Fruit fly (Drosophila melanogaster) whole organism, embryonic: ENCODE data around the gene Gcn5.
A peak's percentile ranks its signal among the peaks of the same experiment; 100 is the strongest.

ENCODE experiments used
- Ada2b ChIP-seq: fragments of 200-800 bp; sonication (Bioruptor generic); IDR thresholded peaks from 2 replicates; pipeline ENCODE4 v1.3.6; 2022; ENCODE audit warnings: missing biosample characterization, missing genetic modification characterization
- Asciz ChIP-seq: fragments of 200-800 bp; sonication (Bioruptor generic); optimal IDR thresholded peaks from 2 replicates; lab custom pipeline; 2017; ENCODE audit warnings: missing biosample characterization, mild to moderate bottlenecking, missing genetic modification characterization, missing genetic modification reagents
- CG14860 ChIP-seq: fragments of 200-800 bp; sonication (Bioruptor generic); IDR thresholded peaks from 3 replicates; pipeline ENCODE4 v1.3.6; 2022; ENCODE audit warnings: missing biosample characterization, missing genetic modification characterization; ENCODE audit not compliant: partially characterized antibody
- CG15269 ChIP-seq: fragments of 200-800 bp; sonication (Bioruptor generic); optimal IDR thresholded peaks from 2 replicates; lab custom pipeline; 2018; ENCODE audit warnings: missing biosample characterization, mild to moderate bottlenecking, missing genetic modification characterization, moderate library complexity
- CG1647 ChIP-seq: fragments of 200-800 bp; sonication (Bioruptor generic); optimal IDR thresholded peaks from 3 replicates; lab custom pipeline; 2016; ENCODE audit warnings: missing biosample characterization, missing genetic modification characterization
- CG16815 ChIP-seq: fragments of 200-800 bp; sonication (Bioruptor generic); optimal IDR thresholded peaks from 3 replicates; lab custom pipeline; 2017; ENCODE audit warnings: missing biosample characterization, mild to moderate bottlenecking, missing genetic modification characterization
- CG17829 ChIP-seq: fragments of 200-800 bp; optimal IDR thresholded peaks from 2 replicates; lab custom pipeline; 2019; ENCODE audit warnings: missing biosample characterization, mild to moderate bottlenecking, missing genetic modification characterization, moderate library complexity
- CG18011 ChIP-seq: fragments of 200-800 bp; sonication (Bioruptor generic); optimal IDR thresholded peaks from 2 replicates; lab custom pipeline; 2017; ENCODE audit warnings: missing biosample characterization, missing genetic modification characterization, mild to moderate bottlenecking, moderate library complexity, missing genotype
- CG18476 ChIP-seq: fragments of 200-800 bp; sonication (Bioruptor generic); optimal IDR thresholded peaks from 2 replicates; lab custom pipeline; 2016; ENCODE audit warnings: missing biosample characterization, mild to moderate bottlenecking, missing genetic modification characterization
- CG18619 ChIP-seq: fragments of 200-800 bp; sonication (Bioruptor generic); optimal IDR thresholded peaks from 3 replicates; lab custom pipeline; 2017; ENCODE audit warnings: missing biosample characterization, mild to moderate bottlenecking, missing genetic modification characterization
- CG2199 ChIP-seq: fragments of 200-800 bp; sonication (Bioruptor generic); IDR thresholded peaks from 3 replicates; pipeline ENCODE4 v1.3.6; 2022; ENCODE audit warnings: missing biosample characterization, missing genetic modification characterization
- CG2889 ChIP-seq: fragments of 200-800 bp; sonication (Bioruptor generic); IDR thresholded peaks from 3 replicates; pipeline ENCODE4 v1.3.6; 2022; ENCODE audit warnings: missing biosample characterization, missing genetic modification characterization
- CG3163 ChIP-seq: fragments of 200-800 bp; sonication (Bioruptor generic); optimal IDR thresholded peaks from 3 replicates; lab custom pipeline; 2016; ENCODE audit warnings: missing biosample characterization, missing genetic modification characterization
- CG32767 ChIP-seq: fragments of 200-800 bp; sonication (Bioruptor generic); IDR thresholded peaks from 2 replicates; pipeline ENCODE4 v1.3.6; 2022; ENCODE audit warnings: missing biosample characterization, missing genetic modification characterization
- CG34376 ChIP-seq: fragments of 200-800 bp; sonication (Bioruptor generic); optimal IDR thresholded peaks from 2 replicates; lab custom pipeline; 2018; ENCODE audit warnings: missing biosample characterization, mild to moderate bottlenecking, missing genetic modification characterization
- CG3847 ChIP-seq: fragments of 200-800 bp; sonication (Bioruptor generic); IDR thresholded peaks from 2 replicates; pipeline ENCODE4 v1.3.6; 2022; ENCODE audit warnings: missing biosample characterization, missing genetic modification characterization
- CG4707 ChIP-seq: fragments of 200-800 bp; sonication (Bioruptor generic); optimal IDR thresholded peaks from 2 replicates; lab custom pipeline; 2018; ENCODE audit warnings: missing biosample characterization, mild to moderate bottlenecking, missing genetic modification characterization, moderate library complexity
- CG6254 ChIP-seq: fragments of 200-800 bp; sonication (Bioruptor generic); optimal IDR thresholded peaks from 3 replicates; lab custom pipeline; 2017; ENCODE audit warnings: mild to moderate bottlenecking, missing biosample characterization, missing genetic modification reagents, missing genetic modification characterization
- CG6791 ChIP-seq: fragments of 200-800 bp; sonication (Bioruptor generic); IDR thresholded peaks from 3 replicates; pipeline ENCODE4 v1.3.6; 2022; ENCODE audit warnings: missing biosample characterization, missing genetic modification characterization; ENCODE audit not compliant: partially characterized antibody
- CG7963 ChIP-seq: fragments of 200-800 bp; sonication (Bioruptor generic); IDR thresholded peaks from 3 replicates; pipeline ENCODE4 v1.3.6; 2022; ENCODE audit warnings: missing biosample characterization, missing genetic modification characterization; ENCODE audit not compliant: partially characterized antibody
- CG8281 ChIP-seq: fragments of 200-800 bp; sonication (Bioruptor generic); optimal IDR thresholded peaks from 2 replicates; lab custom pipeline; 2018; ENCODE audit warnings: missing biosample characterization, mild to moderate bottlenecking, missing genetic modification characterization, moderate library complexity
- CG9817 ChIP-seq: fragments of 200-800 bp; sonication (Bioruptor generic); optimal IDR thresholded peaks from 2 replicates; lab custom pipeline; 2018; ENCODE audit warnings: missing biosample characterization, mild to moderate bottlenecking, missing genetic modification characterization, moderate library complexity
- HHEX ChIP-seq: fragments of 200-800 bp; sonication (Bioruptor generic); optimal IDR thresholded peaks from 3 replicates; lab custom pipeline; 2017; ENCODE audit warnings: missing biosample characterization, mild to moderate bottlenecking, missing genetic modification characterization, missing genetic modification reagents
- HLH3B ChIP-seq: fragments of 200-800 bp; sonication (Bioruptor generic); IDR thresholded peaks from 2 replicates; pipeline ENCODE4 v1.3.6; 2022; ENCODE audit warnings: missing biosample characterization, missing genetic modification characterization
- Hr78 ChIP-seq, 2 experiments: fragments of 200-800 bp in 1 of 2; fragments of >200 bp in 1 of 2; sonication (Bioruptor generic) in 1 of 2; optimal IDR thresholded peaks; 2 replicates each; lab custom pipeline; 2017 to 2019; ENCODE audit warnings: missing biosample characterization in 2 of 2, missing genetic modification characterization in 2 of 2, mild to moderate bottlenecking in 1 of 2, moderate library complexity in 1 of 2
- Lpt ChIP-seq: fragments of >200 bp; optimal IDR thresholded peaks from 2 replicates; lab custom pipeline; 2018; ENCODE audit warnings: missing biosample characterization, missing genetic modification characterization
- NC2β ChIP-seq: fragments of 200-800 bp; sonication (Bioruptor generic); optimal IDR thresholded peaks from 2 replicates; lab custom pipeline; 2016; ENCODE audit warnings: missing biosample characterization, missing genetic modification characterization
- NFAT ChIP-seq: fragments of 200-800 bp; sonication (Bioruptor generic); IDR thresholded peaks from 2 replicates; pipeline ENCODE4 v1.3.6; 2022; ENCODE audit warnings: missing biosample characterization, missing genetic modification characterization
- Sox100B ChIP-seq: fragments of 200-800 bp; sonication (Bioruptor generic); optimal IDR thresholded peaks from 3 replicates; lab custom pipeline; 2018; ENCODE audit warnings: missing biosample characterization, mild to moderate bottlenecking, missing genetic modification characterization
- Sox102F ChIP-seq: fragments of 200-800 bp; sonication (Bioruptor generic); optimal IDR thresholded peaks from 2 replicates; lab custom pipeline; 2018; ENCODE audit warnings: missing biosample characterization, mild to moderate bottlenecking, missing genetic modification characterization, moderate library complexity
- Ssrp ChIP-seq: fragments of 200-800 bp; sonication (Bioruptor generic); optimal IDR thresholded peaks from 2 replicates; lab custom pipeline; 2018; ENCODE audit warnings: missing biosample characterization, mild to moderate bottlenecking, missing genetic modification characterization, moderate library complexity
- ap ChIP-seq: fragments of 200-800 bp; sonication (Bioruptor generic); IDR thresholded peaks from 2 replicates; pipeline ENCODE4 v1.3.6; 2022; ENCODE audit warnings: missing biosample characterization, missing genetic modification characterization
- bigmax ChIP-seq: fragments of 200-800 bp; sonication (Bioruptor generic); optimal IDR thresholded peaks from 2 replicates; lab custom pipeline; 2018; ENCODE audit warnings: missing biosample characterization, mild to moderate bottlenecking, missing genetic modification characterization
- croc ChIP-seq: fragments of 200-800 bp; sonication (Bioruptor generic); conservative IDR thresholded peaks from 3 replicates; pipeline ENCODE4 v1.3.6; 2022; ENCODE audit warnings: missing biosample characterization, missing genetic modification characterization
- en ChIP-seq: fragments of 200-800 bp; sonication (Bioruptor generic); optimal IDR thresholded peaks from 2 replicates; lab custom pipeline; 2016; ENCODE audit warnings: missing biosample characterization, missing genetic modification characterization
- exex ChIP-seq: fragments of 200-800 bp; sonication (Bioruptor generic); optimal IDR thresholded peaks from 4 replicates; lab custom pipeline; 2018; ENCODE audit warnings: missing biosample characterization, mild to moderate bottlenecking, missing genetic modification characterization, moderate library complexity
- fd96Cb ChIP-seq: fragments of 200-800 bp; sonication (Bioruptor generic); optimal IDR thresholded peaks from 2 replicates; lab custom pipeline; 2018; ENCODE audit warnings: missing biosample characterization, mild to moderate bottlenecking, missing genetic modification characterization, moderate library complexity
- ham ChIP-seq: fragments of 200-800 bp; sonication (Bioruptor generic); IDR thresholded peaks from 2 replicates; pipeline ENCODE4 v1.3.6; 2022; ENCODE audit warnings: missing biosample characterization, missing genetic modification characterization
- hb ChIP-seq: fragments of 200-800 bp; sonication (Bioruptor generic); IDR thresholded peaks from 3 replicates; pipeline ENCODE4 v1.3.6; 2022; ENCODE audit warnings: missing biosample characterization, missing genetic modification characterization; ENCODE audit not compliant: partially characterized antibody
- hbn ChIP-seq: fragments of 200-800 bp; sonication (Bioruptor generic); IDR thresholded peaks from 2 replicates; pipeline ENCODE4 v1.3.6; 2022; ENCODE audit warnings: missing biosample characterization, missing genetic modification characterization; ENCODE audit not compliant: partially characterized antibody
- ind ChIP-seq: fragments of 200-800 bp; sonication (Bioruptor generic); optimal IDR thresholded peaks from 3 replicates; lab custom pipeline; 2016; ENCODE audit warnings: missing biosample characterization, missing genetic modification characterization
- jigr1 ChIP-seq: fragments of 200-800 bp; sonication (Bioruptor generic); IDR thresholded peaks from 3 replicates; pipeline ENCODE4 v1.3.6; 2022; ENCODE audit warnings: missing biosample characterization, missing genetic modification characterization
- pnt ChIP-seq: fragments of 200-800 bp; sonication (Bioruptor generic); optimal IDR thresholded peaks from 3 replicates; lab custom pipeline; 2016; ENCODE audit warnings: missing biosample characterization, missing genetic modification characterization
- rib ChIP-seq: fragments of 200-800 bp; sonication (Bioruptor generic); IDR thresholded peaks from 2 replicates; pipeline ENCODE4 v1.3.6; 2022; ENCODE audit warnings: missing biosample characterization, missing genetic modification characterization
- slp2 ChIP-seq: fragments of 200-800 bp; sonication (Bioruptor generic); optimal IDR thresholded peaks from 2 replicates; lab custom pipeline; 2016; ENCODE audit warnings: missing biosample characterization, missing genetic modification characterization
- sna ChIP-seq: fragments of 200-800 bp; sonication (Bioruptor generic); IDR thresholded peaks from 2 replicates; pipeline ENCODE4 v1.3.6; 2022; ENCODE audit warnings: missing biosample characterization, missing genetic modification characterization; ENCODE audit not compliant: partially characterized antibody
- sob ChIP-seq: fragments of 200-800 bp; sonication (Bioruptor generic); IDR thresholded peaks from 2 replicates; pipeline ENCODE4 v1.3.6; 2022; ENCODE audit warnings: missing biosample characterization, missing genetic modification characterization
- stc ChIP-seq: fragments of 200-800 bp; sonication (Bioruptor generic); IDR thresholded peaks from 2 replicates; pipeline ENCODE4 v1.3.6; 2022; ENCODE audit warnings: missing biosample characterization, missing genetic modification characterization
- wor ChIP-seq: fragments of 200-800 bp; sonication (Bioruptor generic); IDR thresholded peaks from 2 replicates; pipeline ENCODE4 v1.3.6; 2022; ENCODE audit warnings: missing biosample characterization, missing genetic modification characterization
- z ChIP-seq: fragments of 200-800 bp; sonication (Bioruptor generic); IDR thresholded peaks from 3 replicates; pipeline ENCODE4 v1.3.6; 2022; ENCODE audit warnings: missing biosample characterization, missing genetic modification characterization

Gene Gcn5

DNA sequence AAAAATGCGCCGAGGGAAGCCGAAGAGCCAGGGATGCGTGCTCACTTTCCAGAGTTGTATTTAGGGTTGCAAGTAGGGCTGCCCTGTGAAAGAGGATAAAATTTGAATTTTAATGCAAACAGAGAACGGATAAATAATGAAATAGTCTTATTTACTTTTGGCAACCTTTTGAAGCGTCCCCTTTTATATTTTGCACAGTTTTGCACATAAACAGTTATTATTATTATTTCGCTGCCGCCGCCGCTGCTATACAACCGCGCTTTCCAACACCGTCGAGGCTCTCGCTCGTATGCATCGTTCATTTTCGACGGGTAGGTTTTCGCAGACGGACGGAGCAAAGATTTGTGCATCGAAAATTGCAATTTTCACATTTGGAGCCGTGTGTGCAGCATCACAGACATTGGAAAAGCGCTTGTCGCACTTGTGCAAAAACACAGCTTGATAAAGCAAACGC lies 9.0 kb downstream of the Gcn5 start, which contains the start of the genes sti and tral (continued):
- peak; percentile 92 for TF ChIP-seq CG34376 (GFP tag; lab: Kevin White, UChicago)
- no peak for TF ChIP-seq CG14860 (GFP tag; lab: Robert Waterston, UW)
- TF ChIP-seq CG1647 (GFP tag; lab: Kevin White, UChicago) = peak; percentile 95
- TF ChIP-seq CG15269 (tag; lab: Kevin White, UChicago) = peak; percentile 80
- no peak for TF ChIP-seq CG7963 (GFP tag; lab: Robert Waterston, UW)
- TF ChIP-seq CG17829 (tag; lab: Kevin White, UChicago) = peak; percentile 91
- TF ChIP-seq CG18011 (GFP tag; lab: Kevin White, UChicago) = peak; percentile 82
- TF ChIP-seq Lpt (GFP tag; lab: Kevin White, UChicago) = no peak
- TF ChIP-seq Sox102F = peak; percentile 83
- peak; percentile 94 for TF ChIP-seq NC2β
- TF ChIP-seq CG18619 = peak; percentile 84
- TF ChIP-seq CG3847 (GFP tag; lab: Robert Waterston, UW) = peak; percentile 91
- TF ChIP-seq CG4707 = peak; percentile 41
- peak; percentile 88 for TF ChIP-seq CG18476 (GFP tag; lab: Kevin White, UChicago)
- TF ChIP-seq sna = 0 out of 2 replicates have a peak, but pooled peaks have one; percentile 17
- TF ChIP-seq en (GFP tag; lab: Kevin White, UChicago) = peak; percentile 78
- peak; percentile 82 for TF ChIP-seq CG3163 (GFP tag; lab: Kevin White, UChicago)
- TF ChIP-seq CG9817 (tag; lab: Kevin White, UChicago) = peak; percentile 92
- peak; percentile 64 for TF ChIP-seq stc (GFP tag; lab: Robert Waterston, UW)
- peak; percentile 74 for TF ChIP-seq Ada2b (GFP tag; lab: Robert Waterston, UW)
- TF ChIP-seq ham (GFP tag; lab: Robert Waterston, UW) = peak; percentile 52; the same call in 1 of the 2 replicates
- peak; percentile 64 for TF ChIP-seq exex (tag; lab: Kevin White, UChicago)
- TF ChIP-seq CG6791 (GFP tag; lab: Robert Waterston, UW) = no peak
- no peak for TF ChIP-seq hb (GFP tag; lab: Robert Waterston, UW)
- peak; percentile 78 for TF ChIP-seq CG2889 (GFP tag; lab: Robert Waterston, UW)
- TF ChIP-seq CG8281 (tag; lab: Kevin White, UChicago) = peak; percentile 48
- peak; percentile 90 for TF ChIP-seq slp2 (GFP tag; lab: Kevin White, UChicago)
- TF ChIP-seq Hr78 (GFP tag; optimal IDR thresholded peaks at IDR 0.05; lab: Kevin White, UChicago) = no peak
- TF ChIP-seq Asciz (GFP tag; lab: Kevin White, UChicago) = peak; percentile 40
- peak; percentile 74 for TF ChIP-seq fd96Cb (tag; lab: Kevin White, UChicago)
- TF ChIP-seq Ssrp (tag; lab: Kevin White, UChicago) = peak; percentile 78
- TF ChIP-seq croc (GFP tag; lab: Robert Waterston, UW) = peak; percentile 70
- peak; percentile 71 for TF ChIP-seq CG6254 (GFP tag; lab: Kevin White, UChicago)
- peak; percentile 91 for TF ChIP-seq ind (GFP tag; lab: Kevin White, UChicago)
- TF ChIP-seq Sox100B (GFP tag; lab: Kevin White, UChicago) = peak; percentile 77
- no peak for TF ChIP-seq bigmax (GFP tag; lab: Kevin White, UChicago)
- peak; percentile 67; the same call in 1 of the 2 replicates for TF ChIP-seq CG32767
- peak; percentile 81 for TF ChIP-seq CG16815 (GFP tag; lab: Kevin White, UChicago)
- peak; percentile 85 for TF ChIP-seq rib (GFP tag; lab: Robert Waterston, UW)
- no peak for TF ChIP-seq CG2199
- peak; percentile 79 for TF ChIP-seq HHEX (GFP tag; lab: Kevin White, UChicago)
- TF ChIP-seq ap (GFP tag; lab: Robert Waterston, UW) = peak; percentile 67
- no peak for TF ChIP-seq hbn (GFP tag; lab: Robert Waterston, UW)
- peak; percentile 38; the same call in 1 of the 3 replicates for TF ChIP-seq jigr1 (GFP tag; lab: Robert Waterston, UW)
- TF ChIP-seq HLH3B = peak; percentile 80
- TF ChIP-seq pnt (GFP tag; lab: Kevin White, UChicago) = peak; percentile 92
- TF ChIP-seq z = no peak
- peak; percentile 88 for TF ChIP-seq NFAT (GFP tag; lab: Robert Waterston, UW)
- peak; percentile 91 for TF ChIP-seq sob
- peak; percentile 65 for TF ChIP-seq wor (GFP tag; lab: Robert Waterston, UW)
